Fruit fly (Drosophila melanogaster) whole organism, adult: Measurements from ENCODE around the gene CG8206.
A peak's percentile ranks its signal among the peaks of the same experiment; 100 is the strongest.

ENCODE experiments used
- CG11617 ChIP-seq: fragments of 200-800 bp; sonication (Bioruptor generic); optimal IDR thresholded peaks from 2 replicates; lab custom pipeline; 2017; ENCODE audit warnings: mild to moderate bottlenecking, missing biosample characterization, missing genetic modification reagents, missing genetic modification characterization
- CG12768 ChIP-seq: fragments of 200-800 bp; sonication (Bioruptor generic); optimal IDR thresholded peaks from 2 replicates; lab custom pipeline; 2017; ENCODE audit warnings: missing biosample characterization, missing genetic modification characterization, mild to moderate bottlenecking, moderate library complexity, missing genetic modification reagents
- CG14711 ChIP-seq: fragments of 200-800 bp; sonication (Bioruptor generic); optimal IDR thresholded peaks from 2 replicates; lab custom pipeline; 2018; ENCODE audit warnings: missing biosample characterization, mild to moderate bottlenecking, missing genetic modification characterization, moderate library complexity
- CG1620 ChIP-seq: fragments of 200-800 bp; sonication (Bioruptor generic); optimal IDR thresholded peaks from 2 replicates; lab custom pipeline; 2016; ENCODE audit warnings: missing biosample characterization, missing genetic modification characterization
- CG33017 ChIP-seq: fragments of 200-800 bp; sonication (Bioruptor generic); optimal IDR thresholded peaks from 2 replicates; lab custom pipeline; 2018; ENCODE audit warnings: missing biosample characterization, mild to moderate bottlenecking, missing genetic modification characterization, moderate library complexity
- CG5204 ChIP-seq: fragments of 200-800 bp; sonication (Bioruptor generic); optimal IDR thresholded peaks from 2 replicates; lab custom pipeline; 2016; ENCODE audit warnings: missing biosample characterization, missing genetic modification characterization
- CG7045 ChIP-seq: fragments of 200-800 bp; sonication (Bioruptor generic); optimal IDR thresholded peaks from 2 replicates; lab custom pipeline; 2017; ENCODE audit warnings: missing biosample characterization, mild to moderate bottlenecking, missing genetic modification characterization
- CG7101 ChIP-seq: fragments of 200-800 bp; sonication (Bioruptor generic); optimal IDR thresholded peaks from 2 replicates; lab custom pipeline; 2018; ENCODE audit warnings: missing biosample characterization, mild to moderate bottlenecking, missing genetic modification characterization, moderate library complexity
- Clk ChIP-seq: fragments of 200-800 bp; sonication (Bioruptor generic); optimal IDR thresholded peaks from 2 replicates; lab custom pipeline; 2017; ENCODE audit warnings: missing biosample characterization, missing genetic modification characterization
- Crg-1 ChIP-seq: fragments of 200-800 bp; sonication (Bioruptor generic); optimal IDR thresholded peaks from 2 replicates; lab custom pipeline; 2016; ENCODE audit warnings: missing biosample characterization, missing genetic modification characterization
- Hr96 ChIP-seq: fragments of 200-800 bp; sonication (Bioruptor generic); optimal IDR thresholded peaks from 2 replicates; lab custom pipeline; 2016; ENCODE audit warnings: missing biosample characterization, missing genetic modification characterization
- Mnt ChIP-seq: fragments of 200-800 bp; sonication (Bioruptor generic); optimal IDR thresholded peaks from 2 replicates; lab custom pipeline; 2016; ENCODE audit warnings: missing biosample characterization, mild to moderate bottlenecking, missing genetic modification characterization
- bab1 ChIP-seq: fragments of 200-800 bp; sonication (Bioruptor generic); optimal IDR thresholded peaks from 3 replicates; lab custom pipeline; 2019; ENCODE audit warnings: missing biosample characterization, mild to moderate bottlenecking, missing genetic modification characterization, moderate library complexity
- cic ChIP-seq: fragments of 200-800 bp; sonication (Bioruptor generic); optimal IDR thresholded peaks from 2 replicates; lab custom pipeline; 2017; ENCODE audit warnings: missing biosample characterization, mild to moderate bottlenecking, missing genetic modification characterization, moderate library complexity
- cnc ChIP-seq, 2 experiments: fragments of >200 bp; optimal IDR thresholded peaks; 2 replicates each; lab custom pipeline; 2017
- kay ChIP-seq: fragments of 200-800 bp; sonication (Bioruptor generic); peaks from one replicate; lab custom pipeline; 2016; ENCODE audit warnings: missing biosample characterization, missing genetic modification characterization, borderline replicate concordance
- ovo ChIP-seq: fragments of 200-800 bp; sonication (Bioruptor generic); optimal IDR thresholded peaks from 2 replicates; lab custom pipeline; 2016; ENCODE audit warnings: missing biosample characterization, missing genetic modification characterization
- pad ChIP-seq: fragments of 200-800 bp; sonication (Bioruptor generic); optimal IDR thresholded peaks from 3 replicates; lab custom pipeline; 2017; ENCODE audit warnings: missing biosample characterization, missing genetic modification characterization, mild to moderate bottlenecking, moderate library complexity, missing genetic modification reagents
- tj ChIP-seq: fragments of 200-800 bp; sonication (Bioruptor generic); optimal IDR thresholded peaks from 3 replicates; lab custom pipeline; 2017; ENCODE audit warnings: missing biosample characterization, mild to moderate bottlenecking, missing genetic modification characterization, moderate library complexity
- toe ChIP-seq: fragments of 200-800 bp; sonication (Bioruptor generic); optimal IDR thresholded peaks from 2 replicates; lab custom pipeline; 2016; ENCODE audit warnings: missing biosample characterization, missing genetic modification characterization

CG8206 gene

dm6 chrX:15737110-15737509, 1.9 kb upstream of the CG8206 start, which contains the start of gene Arp6:
Gene Arp6 (minus strand): TSS chrX:15737120.
- no peak for TF ChIP-seq CG14711 (tag; lab: Kevin White, UChicago)
- TF ChIP-seq pad (GFP tag; lab: Kevin White, UChicago), result no peak
- no peak for TF ChIP-seq CG7045 (GFP tag; lab: Kevin White, UChicago)
- no peak for TF ChIP-seq tj (GFP tag; lab: Kevin White, UChicago)

- TF ChIP-seq kay (GFP tag; lab: Kevin White, UChicago) (no peak), Crg-1 (GFP tag; lab: Kevin White, UChicago) (peak; percentile 7), CG7101 (peak; percentile 87), CG12768 (GFP tag; lab: Kevin White, UChicago) (peak; percentile 63), CG11617 (peak; percentile 76), Mnt (peak; percentile 48), toe (GFP tag; lab: Kevin White, UChicago) (no peak), CG5204 (GFP tag; lab: Kevin White, UChicago) (no peak), Clk (GFP tag; lab: Kevin White, UChicago) (peak; percentile 14), CG7045 (GFP tag; lab: Kevin White, UChicago) (peak; percentile 31), Hr96 (GFP tag; lab: Kevin White, UChicago) (no peak), pad (GFP tag; lab: Kevin White, UChicago) (peak; percentile 46), cic (GFP tag; lab: Kevin White, UChicago) (peak; percentile 44), bab1 (GFP tag; lab: Kevin White, UChicago) (peak; percentile 19), CG14711 (tag; lab: Kevin White, UChicago) (peak; percentile 78), CG33017 (tag; lab: Kevin White, UChicago) (peak; percentile 69)
These were observed 1.3 kb downstream of the CG8206 start for dm6 chrX:15740288-15740726.

DNA sequence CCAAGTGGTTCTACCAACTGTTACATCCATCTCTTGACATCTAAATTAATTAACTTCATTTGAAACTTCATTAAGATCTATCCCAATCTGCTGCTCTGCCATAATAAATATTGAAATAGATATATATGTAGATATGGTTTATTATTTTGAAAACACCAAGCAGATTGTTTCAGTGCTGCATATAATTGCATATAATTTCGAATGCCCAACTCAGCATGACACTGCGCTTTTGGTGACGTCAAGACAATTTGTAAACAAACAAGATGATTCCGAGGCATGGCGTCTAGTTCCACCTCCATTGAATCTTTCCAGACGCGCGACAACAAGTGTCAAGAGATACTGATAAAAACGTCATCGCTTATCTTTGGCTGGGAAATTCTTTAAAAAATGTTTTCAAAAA, 1.9 kb downstream of the CG8206 start:
- TF ChIP-seq CG11617 (no peak), Hr96 (GFP tag; lab: Kevin White, UChicago) (no peak), CG14711 (tag; lab: Kevin White, UChicago) (peak; percentile 33), kay (GFP tag; lab: Kevin White, UChicago) (no peak), CG1620 (GFP tag; lab: Kevin White, UChicago) (no peak), Clk (GFP tag; lab: Kevin White, UChicago) (no peak), Crg-1 (GFP tag; lab: Kevin White, UChicago) (no peak), CG7101 (peak; percentile 31), CG5204 (GFP tag; lab: Kevin White, UChicago) (no peak), ovo (GFP tag; lab: Kevin White, UChicago) (no peak), tj (GFP tag; lab: Kevin White, UChicago) (peak; percentile 5), pad (GFP tag; lab: Kevin White, UChicago) (no peak), CG12768 (GFP tag; lab: Kevin White, UChicago) (no peak), Mnt (no peak), cic (GFP tag; lab: Kevin White, UChicago) (no peak), bab1 (GFP tag; lab: Kevin White, UChicago) (no peak), cnc (optimal IDR thresholded peaks at IDR 0.05; lab: Kevin White, UChicago) (peak; percentile 97 to 100), toe (GFP tag; lab: Kevin White, UChicago) (no peak), CG7045 (GFP tag; lab: Kevin White, UChicago) (no peak), CG33017 (tag; lab: Kevin White, UChicago) (no peak)

DNA sequence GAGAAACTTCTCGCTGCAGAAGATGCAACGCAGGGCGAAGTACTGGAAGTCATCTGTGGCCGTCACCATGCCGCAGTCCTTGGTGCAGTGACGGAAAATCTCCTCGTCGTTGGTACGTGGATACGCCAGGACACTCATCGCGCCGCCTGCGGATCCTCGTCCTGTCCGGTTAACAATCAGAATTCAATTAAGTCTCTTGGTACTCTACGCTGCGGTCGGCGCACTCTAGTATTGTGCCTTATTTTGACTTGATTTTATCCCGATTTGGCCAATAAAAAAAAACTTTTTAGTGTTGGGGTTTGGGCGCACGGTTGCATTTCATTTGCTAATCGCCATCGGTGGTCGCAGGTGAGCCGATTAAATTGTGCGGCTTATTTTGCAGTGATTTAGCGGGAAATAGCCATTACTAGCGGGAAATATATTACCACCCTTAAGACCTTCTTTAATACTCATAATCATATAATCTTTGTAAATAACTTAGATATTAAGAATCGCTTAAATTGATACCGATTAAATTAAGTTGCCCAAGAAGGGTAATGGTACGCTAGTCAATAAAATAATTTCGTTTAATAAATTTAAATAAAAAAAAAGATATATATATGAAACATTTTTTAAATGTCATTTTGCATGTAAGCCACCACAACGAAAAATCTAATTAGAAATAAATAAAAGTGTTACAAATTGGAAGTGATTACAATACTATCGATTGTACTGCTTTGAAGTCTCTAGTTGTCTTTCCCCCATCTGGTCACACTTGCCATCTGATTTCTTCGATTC, 7.1 kb downstream of the CG8206 start, which contains the start of the genes CG8944 and CCT6:
Gene CG8944 (minus strand): TSS at position 327 of the 777 bp plus-strand sequence.
Gene CCT6 (plus strand): TSS at position 744 of the 777 bp plus-strand sequence.
- TF ChIP-seq tj (GFP tag; lab: Kevin White, UChicago), result peak; percentile 18
- peak; percentile 49 for TF ChIP-seq CG11617
- no peak for TF ChIP-seq cnc (optimal IDR thresholded peaks at IDR 0.05; lab: Kevin White, UChicago)
- no peak for TF ChIP-seq CG14711 (tag; lab: Kevin White, UChicago)
- TF ChIP-seq Hr96 (GFP tag; lab: Kevin White, UChicago), result no peak
- no peak for TF ChIP-seq toe (GFP tag; lab: Kevin White, UChicago)
- TF ChIP-seq cic (GFP tag; lab: Kevin White, UChicago), result no peak
- TF ChIP-seq Mnt, result peak; percentile 34
- TF ChIP-seq CG1620 (GFP tag; lab: Kevin White, UChicago), result peak; percentile 21
- TF ChIP-seq kay (GFP tag; lab: Kevin White, UChicago), result no peak
- no peak for TF ChIP-seq Crg-1 (GFP tag; lab: Kevin White, UChicago)
- no peak for TF ChIP-seq CG33017 (tag; lab: Kevin White, UChicago)
- TF ChIP-seq CG12768 (GFP tag; lab: Kevin White, UChicago), result peak; percentile 5
- no peak for TF ChIP-seq Clk (GFP tag; lab: Kevin White, UChicago)
- TF ChIP-seq CG7101, result peak; percentile 49
- no peak for TF ChIP-seq CG7045 (GFP tag; lab: Kevin White, UChicago)
- TF ChIP-seq CG5204 (GFP tag; lab: Kevin White, UChicago), result no peak
- peak; percentile 22 for TF ChIP-seq ovo (GFP tag; lab: Kevin White, UChicago)
- no peak for TF ChIP-seq pad (GFP tag; lab: Kevin White, UChicago)
- TF ChIP-seq bab1 (GFP tag; lab: Kevin White, UChicago), result no peak

- TF ChIP-seq Crg-1 (GFP tag; lab: Kevin White, UChicago) (no peak), kay (GFP tag; lab: Kevin White, UChicago) (peak; percentile 88), Mnt (peak; percentile 4)
These were observed 7.7 kb downstream of the CG8206 start for dm6 chrX:15746682-15747196.
